Fruit fly (Drosophila melanogaster): ENCODE data around the gene CG10657.
A peak's percentile ranks its signal among the peaks of the same experiment; 100 is the strongest.

- no peak for TF ChIP-seq CG4496 (GFP tag; IDR thresholded peaks at IDR 0.05)
- peak; percentile 28 for TF ChIP-seq CG8159 (tag; optimal IDR thresholded peaks at IDR 0.05)
- no peak for TF ChIP-seq CG13204 (GFP tag; optimal IDR thresholded peaks at IDR 0.05)
- TF ChIP-seq CG34367 (tag; optimal IDR thresholded peaks at IDR 0.05): no peak
- no peak for TF ChIP-seq EcR (GFP tag; optimal IDR thresholded peaks at IDR 0.05)
- TF ChIP-seq fd96Ca (GFP tag; IDR thresholded peaks at IDR 0.05): no peak
- no peak for TF ChIP-seq D1 (tag; optimal IDR thresholded peaks at IDR 0.05)
- no peak for TF ChIP-seq CG8301 (tag; optimal IDR thresholded peaks at IDR 0.05)
Measured at dm6 chr3L:12465229-12465628, 31.8 kb downstream of the CG10657 start.

Data from whole organism, pupa.